Fruit fly (Drosophila melanogaster): ENCODE measurements around the gene CG33080.
A peak's percentile ranks its signal among the peaks of the same experiment; 100 is the strongest.

dm6 chrX:5671537-5672029 is 46.0 kb downstream of the CG33080 start, which contains the start of gene Rab18:
- TF ChIP-seq en (GFP tag; optimal IDR thresholded peaks at IDR 0.05) = no peak
- peak; percentile 26 for TF ChIP-seq CG1647 (GFP tag; optimal IDR thresholded peaks at IDR 0.05)
- TF ChIP-seq D19B (GFP tag; optimal IDR thresholded peaks at IDR 0.05) = no peak
- no peak for TF ChIP-seq CG1792 (GFP tag; optimal IDR thresholded peaks at IDR 0.05)
- peak; percentile 3 for TF ChIP-seq Side (GFP tag; optimal IDR thresholded peaks at IDR 0.05)
- no peak for TF ChIP-seq CG10267 (tag; optimal IDR thresholded peaks at IDR 0.05)

Measured in whole organism, embryonic.